Fruit fly (Drosophila melanogaster): Measurements from ENCODE around the gene AcCoAS.

dm6 chr3L:21284720-21285638, 4.9 kb upstream of the AcCoAS start:
- no peak for TF ChIP-seq psq (optimal IDR thresholded peaks at IDR 0.05)
- no peak for TF ChIP-seq EcR (GFP tag; optimal IDR thresholded peaks at IDR 0.05)
